Worm (Caenorhabditis elegans) whole organism, L4 larva: ENCODE measurements around the gene fbxa-2.

Experiments used
- egl-27 ChIP-seq: sonication (generic microtip); optimal IDR thresholded peaks from 3 replicates; lab custom pipeline; 2017; ENCODE audit warnings: missing biosample characterization, missing genetic modification reagents, missing genetic modification characterization
- jun-1 ChIP-seq: fragments of 150-350 bp; optimal IDR thresholded peaks from 2 replicates; lab custom pipeline; 2014; ENCODE audit warnings: missing biosample characterization, missing genetic modification reagents, missing genetic modification characterization

- TF ChIP-seq jun-1 (tag; lab: Kevin White, UChicago) (no peak), egl-27 (tag; lab: Kevin White, UChicago) (no peak)
Measured at ce11 chrV:16218972-16219757, 50.3 kb downstream of the fbxa-2 start, which contains the start of gene glc-1.
